Fruit fly (Drosophila melanogaster) Kc167 (cell line): ENCODE data around the gene CG31551.

Source experiments
- Myc ChIP-seq: fragments of >200 bp; optimal IDR thresholded peaks from 2 replicates; lab custom pipeline; 2017; ENCODE audit warnings: missing external identifiers
- Sin3A ChIP-seq: fragments of >200 bp; optimal IDR thresholded peaks from 2 replicates; lab custom pipeline; 2018; ENCODE audit warnings: missing external identifiers
- h ChIP-seq: fragments of >200 bp; optimal IDR thresholded peaks from 3 replicates; lab custom pipeline; 2018; ENCODE audit warnings: missing external identifiers
- insv ChIP-seq: fragments of >200 bp; optimal IDR thresholded peaks from 3 replicates; lab custom pipeline; 2018; ENCODE audit warnings: missing external identifiers
- psq ChIP-seq: fragments of >200 bp; optimal IDR thresholded peaks from 2 replicates; lab custom pipeline; 2017; ENCODE audit warnings: missing external identifiers

DNA sequence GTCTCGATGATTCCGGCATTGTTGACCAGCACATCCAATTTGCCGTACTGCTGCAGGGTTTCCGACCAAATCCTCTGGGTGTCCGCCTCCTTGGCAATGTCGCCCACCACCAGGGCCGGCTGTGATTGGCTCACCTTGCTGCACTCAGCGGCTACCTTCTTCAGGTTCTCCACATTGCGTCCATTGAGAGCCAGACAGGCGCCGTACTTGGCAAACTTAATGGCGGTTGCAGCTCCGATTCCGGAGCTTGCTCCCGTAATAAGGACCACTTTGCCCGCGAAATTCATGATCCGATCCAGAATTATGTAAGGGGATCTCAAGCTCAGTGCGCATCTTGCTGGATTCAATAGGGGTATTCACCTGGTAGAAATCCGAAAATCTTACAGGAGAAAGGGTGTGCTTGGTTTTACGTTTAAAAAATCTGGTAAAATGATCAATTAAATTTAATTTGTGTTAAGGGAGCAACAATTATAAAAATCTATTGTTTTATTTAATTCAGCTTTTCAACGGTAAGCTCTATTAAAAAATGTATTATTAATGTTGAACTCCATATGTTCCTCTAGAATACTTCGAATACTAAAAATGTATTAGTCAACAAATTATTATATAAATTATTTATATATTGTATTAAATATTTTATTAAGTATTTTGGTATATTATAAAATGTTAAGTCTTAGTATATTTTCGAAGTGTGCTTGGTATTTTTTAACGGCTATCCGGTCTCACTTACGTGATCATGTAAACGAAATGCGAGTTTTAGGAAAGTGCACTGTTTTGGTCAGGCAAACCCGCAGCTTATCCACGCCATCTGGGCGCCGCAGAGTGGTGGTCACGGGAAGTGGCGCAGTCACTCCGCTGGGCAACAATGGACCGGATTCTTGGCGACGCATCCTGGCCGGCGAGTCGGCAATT lies 9.1 kb downstream of the CG31551 start, which contains the start of the genes CG31548 and CG12170:
- TF ChIP-seq psq (no peak), h (lab: Kevin White, UChicago) (no peak), Sin3A (lab: Kevin White, UChicago) (no peak), Myc (lab: Kevin White, UChicago) (no peak), insv (lab: Kevin White, UChicago) (no peak)
